Fruit fly (Drosophila melanogaster): Measurements from ENCODE around the gene CG12355.

The CG12355 gene

dm6 chr3L:15509398-15509797 lies 14.0 kb upstream of the CG12355 start, which contains the start of the genes gdl and gdl-ORF39 (continued):
- TF ChIP-seq scrt (GFP tag; optimal IDR thresholded peaks at IDR 0.05) (no peak), rib (GFP tag; IDR thresholded peaks at IDR 0.05) (no peak), gfzf (GFP tag; optimal IDR thresholded peaks at IDR 0.05) (peak; percentile 43), CG4328 (GFP tag; optimal IDR thresholded peaks at IDR 0.05) (no peak), Sry-δ (GFP tag; optimal IDR thresholded peaks at IDR 0.05) (peak; percentile 22), zf30C (GFP tag; optimal IDR thresholded peaks at IDR 0.05) (no peak), maf-S (GFP tag; optimal IDR thresholded peaks at IDR 0.05) (no peak), al (GFP tag; IDR thresholded peaks at IDR 0.05) (no peak), Mad (GFP tag; optimal IDR thresholded peaks at IDR 0.05) (no peak), CG7556 (GFP tag; optimal IDR thresholded peaks at IDR 0.05) (no peak), Hr39 (optimal IDR thresholded peaks at IDR 0.05) (no peak), prd (optimal IDR thresholded peaks at IDR 0.05) (no peak), prd (GFP tag; IDR thresholded peaks at IDR 0.05) (no peak), CG6791 (GFP tag; IDR thresholded peaks at IDR 0.05; ENCODE audit: partially characterized antibody) (no peak), CG10209 (GFP tag; optimal IDR thresholded peaks at IDR 0.05) (no peak), slp2 (GFP tag; optimal IDR thresholded peaks at IDR 0.05) (no peak), CG32532 (GFP tag; IDR thresholded peaks at IDR 0.05) (no peak), Awh (GFP tag; IDR thresholded peaks at IDR 0.05) (no peak), CG6272 (GFP tag; IDR thresholded peaks at IDR 0.05) (no peak), D19B (GFP tag; optimal IDR thresholded peaks at IDR 0.05) (no peak), lbe (GFP tag; optimal IDR thresholded peaks at IDR 0.05) (no peak), trem (tag; optimal IDR thresholded peaks at IDR 0.05) (peak; percentile 36), CG31388 (GFP tag; optimal IDR thresholded peaks at IDR 0.05) (no peak), Aef1 (GFP tag; IDR thresholded peaks at IDR 0.05) (no peak), fd96Cb (tag; optimal IDR thresholded peaks at IDR 0.05) (no peak), unc-4 (GFP tag; IDR thresholded peaks at IDR 0.05; ENCODE audit: partially characterized antibody) (peak; percentile 32; the same call in 1 of the 2 replicates), sna (GFP tag; IDR thresholded peaks at IDR 0.05; ENCODE audit: partially characterized antibody) (no peak), CG8290 (GFP tag; optimal IDR thresholded peaks at IDR 0.05) (no peak), CG8290 (tag; optimal IDR thresholded peaks at IDR 0.05) (peak in 1 of 2 experiments; percentile 8)

DNA sequence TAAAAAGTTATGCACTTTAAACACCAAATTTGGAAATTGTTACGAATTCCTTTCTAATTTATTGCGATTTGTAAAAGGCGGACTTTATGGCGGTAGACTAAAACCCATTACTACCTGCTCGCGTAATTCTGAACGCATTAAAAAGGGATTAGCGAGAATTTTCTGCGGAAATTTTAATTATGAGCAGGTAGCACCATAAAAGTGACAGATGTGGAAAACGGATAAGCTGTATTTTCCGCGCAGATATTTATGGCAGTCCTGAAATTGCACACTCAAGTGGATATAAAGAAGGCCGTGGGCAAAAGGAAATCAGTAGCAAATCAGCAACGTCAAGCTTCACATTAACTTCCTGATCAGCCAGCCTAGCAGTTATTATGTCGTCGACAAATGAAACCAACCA lies 13.4 kb upstream of the CG12355 start, which contains the start of gene Z600:
Gene Z600, plus strand, starts transcription at position 312 of the 400 bp plus-strand sequence.
- TF ChIP-seq mld (GFP tag; IDR thresholded peaks at IDR 0.05; ENCODE audit: partially characterized antibody) (0 out of 3 replicates have a peak, but pooled peaks have one; percentile 16), CG8478 (optimal IDR thresholded peaks at IDR 0.05) (no peak), cad (GFP tag; optimal IDR thresholded peaks at IDR 0.05) (peak; percentile 95), inv (GFP tag; IDR thresholded peaks at IDR 0.05; ENCODE audit: partially characterized antibody) (peak; percentile 21; the same call in 1 of the 2 replicates), grn (GFP tag; optimal IDR thresholded peaks at IDR 0.05) (no peak), CG7271 (tag; optimal IDR thresholded peaks at IDR 0.05) (peak; percentile 76), tna (GFP tag; IDR thresholded peaks at IDR 0.05; ENCODE audit: partially characterized antibody) (0 out of 2 replicates have a peak, but pooled peaks have one; percentile 14), zen (tag; optimal IDR thresholded peaks at IDR 0.05) (peak; percentile 100)

DNA sequence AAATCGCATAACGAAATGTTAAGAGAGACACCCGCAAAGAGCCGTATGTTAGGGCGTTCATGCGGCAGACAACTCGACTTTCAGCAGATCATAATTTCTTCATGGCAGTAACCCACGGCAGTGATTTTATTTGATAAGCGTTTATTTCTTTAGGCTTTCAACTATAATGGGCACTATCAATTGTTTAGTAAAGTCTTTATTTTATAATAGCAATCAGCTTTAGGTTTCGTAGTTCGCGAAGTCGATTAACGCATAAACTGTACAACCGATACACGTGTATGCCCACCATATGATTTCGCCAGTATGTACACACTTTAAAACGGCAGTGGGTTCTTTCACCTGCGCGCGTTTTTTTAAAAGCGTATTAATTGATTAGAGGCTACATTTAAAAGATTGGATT lies 12.9 kb upstream of the CG12355 start, which contains the start of gene CG7841:
Gene CG7841, minus strand, starts transcription at position 20 of the 400 bp plus-strand sequence.
- TF ChIP-seq jumu (GFP tag; optimal IDR thresholded peaks at IDR 0.05) (peak; percentile 96), CG4730 (GFP tag; IDR thresholded peaks at IDR 0.05) (peak; percentile 84; the same call in 1 of the 2 replicates), en (GFP tag; optimal IDR thresholded peaks at IDR 0.05) (peak; percentile 97), rib (GFP tag; IDR thresholded peaks at IDR 0.05) (peak; percentile 95), grau (tag; optimal IDR thresholded peaks at IDR 0.05) (peak; percentile 98), CG9215 (GFP tag; IDR thresholded peaks at IDR 0.05) (no peak), nerfin-2 (GFP tag; IDR thresholded peaks at IDR 0.05; ENCODE audit: partially characterized antibody) (no peak), esg (GFP tag; conservative IDR thresholded peaks at IDR 0.05) (peak; percentile 94), yki (optimal IDR thresholded peaks at IDR 0.05) (peak; percentile 51), disco-r (GFP tag; optimal IDR thresholded peaks at IDR 0.05) (peak; percentile 93), Jarid2 (GFP tag; optimal IDR thresholded peaks at IDR 0.05) (peak; percentile 88), ap (GFP tag; IDR thresholded peaks at IDR 0.05) (peak; percentile 94; the same call in 1 of the 2 replicates), mld (GFP tag; IDR thresholded peaks at IDR 0.05; ENCODE audit: partially characterized antibody) (no peak), Hmr (GFP tag; optimal IDR thresholded peaks at IDR 0.05) (peak; percentile 99), bab2 (GFP tag; optimal IDR thresholded peaks at IDR 0.05) (peak; percentile 96), tgo (GFP tag; IDR thresholded peaks at IDR 0.05) (peak; percentile 95), caup (GFP tag; optimal IDR thresholded peaks at IDR 0.05; ENCODE audit: severe bottlenecking) (peak; percentile 99)
